Worm (Caenorhabditis elegans) whole organism, L4 larva: ENCODE results near the gene gcy-31.

ENCODE experiments used
- F10B5.3 ChIP-seq: sonication (generic microtip); optimal IDR thresholded peaks from 2 replicates; lab custom pipeline; 2016; ENCODE audit warnings: mild to moderate bottlenecking, missing genetic modification characterization, missing compliant biosample characterization
- F37D6.2 ChIP-seq: sonication (generic microtip); optimal IDR thresholded peaks from 2 replicates; lab custom pipeline; 2016; ENCODE audit warnings: mild to moderate bottlenecking, missing genetic modification characterization, missing compliant biosample characterization
- F44E2.7 ChIP-seq: fragments of 200-800 bp; sonication (Bioruptor generic); IDR thresholded peaks from 2 replicates; pipeline ENCODE4 v2.1.2; 2022; ENCODE audit warnings: missing genetic modification characterization, missing compliant biosample characterization
- F49E8.2 ChIP-seq: sonication (generic microtip); optimal IDR thresholded peaks from 2 replicates; lab custom pipeline; 2016; ENCODE audit warnings: missing compliant biosample characterization, mild to moderate bottlenecking, missing genetic modification characterization, borderline replicate concordance
- R02D3.7 ChIP-seq: fragments of 150-350 bp; sonication (generic microtip); optimal IDR thresholded peaks from 3 replicates; lab custom pipeline; 2014; ENCODE audit warnings: missing biosample characterization, missing genetic modification characterization
- Y48G9A.11 ChIP-seq: fragments of 200-800 bp; sonication (Bioruptor generic); IDR thresholded peaks from 2 replicates; pipeline ENCODE4 v1.3.6; 2022; ENCODE audit warnings: missing genetic modification reagents, missing genetic modification characterization, missing compliant biosample characterization
- Y5F2A.4 ChIP-seq: fragments of 200-800 bp; sonication (Bioruptor generic); optimal IDR thresholded peaks from 2 replicates; lab custom pipeline; 2018; ENCODE audit warnings: mild to moderate bottlenecking, missing genetic modification characterization, missing compliant biosample characterization
- Y75B8A.6 ChIP-seq: fragments of 200-800 bp; sonication (Bioruptor generic); IDR thresholded peaks from 2 replicates; pipeline ENCODE4 v1.3.6; 2022; ENCODE audit warnings: missing genetic modification reagents, missing genetic modification characterization, missing compliant biosample characterization
- ZK337.2 ChIP-seq: fragments of 200-800 bp; sonication (Bioruptor generic); IDR thresholded peaks from 2 replicates; pipeline ENCODE4 v1.3.6; 2022; ENCODE audit warnings: missing genetic modification reagents, missing genetic modification characterization, missing compliant biosample characterization
- aha-1 ChIP-seq: fragments of 150-350 bp; peaks from one replicate; lab custom pipeline; 2014; ENCODE audit warnings: missing biosample characterization, missing genetic modification characterization
- aly-2 ChIP-seq: sonication (generic microtip); optimal IDR thresholded peaks from 2 replicates; lab custom pipeline; 2018; ENCODE audit warnings: missing biosample characterization, missing genetic modification characterization
- attf-4 ChIP-seq: sonication (generic microtip); optimal IDR thresholded peaks from 3 replicates; lab custom pipeline; 2017; ENCODE audit warnings: missing biosample characterization, missing genetic modification characterization
- ceh-20 ChIP-seq: fragments of 200-800 bp; sonication (Bioruptor generic); IDR thresholded peaks from 2 replicates; pipeline ENCODE4 v1.3.6; 2022; ENCODE audit warnings: missing genetic modification reagents, missing genetic modification characterization, missing compliant biosample characterization
- ces-1 ChIP-seq: fragments of 150-350 bp; sonication (generic microtip); optimal IDR thresholded peaks from 4 replicates; lab custom pipeline; 2014; ENCODE audit warnings: missing biosample characterization, missing genetic modification reagents, missing genetic modification characterization
- daf-12 ChIP-seq: fragments of 150-350 bp; optimal IDR thresholded peaks from 2 replicates; lab custom pipeline; 2014; ENCODE audit warnings: missing biosample characterization, missing genetic modification reagents, missing genetic modification characterization
- dmd-6 ChIP-seq: fragments of 200-800 bp; sonication (Bioruptor generic); IDR thresholded peaks from 2 replicates; pipeline ENCODE4 v1.3.6; 2022; ENCODE audit warnings: missing genetic modification reagents, missing genetic modification characterization, missing compliant biosample characterization
- dmd-8 ChIP-seq: fragments of 200-800 bp; sonication (Bioruptor generic); IDR thresholded peaks from 2 replicates; pipeline ENCODE4 v1.3.6; 2022; ENCODE audit warnings: missing genetic modification characterization, missing compliant biosample characterization
- dpl-1 ChIP-seq: fragments of 150-350 bp; optimal IDR thresholded peaks from 2 replicates; lab custom pipeline; 2014; ENCODE audit warnings: missing biosample characterization, missing genetic modification reagents, missing genetic modification characterization
- duxl-1 ChIP-seq: sonication (generic microtip); optimal IDR thresholded peaks from 2 replicates; lab custom pipeline; 2016; ENCODE audit warnings: mild to moderate bottlenecking, missing genetic modification characterization, moderate library complexity, missing compliant biosample characterization; ENCODE audit not compliant: poor library complexity
- fkh-10 ChIP-seq: fragments of 150-350 bp; optimal IDR thresholded peaks from 2 replicates; lab custom pipeline; 2014; ENCODE audit warnings: missing biosample characterization, missing genetic modification reagents, missing genetic modification characterization
- hlh-11 ChIP-seq: fragments of 200-800 bp; sonication (Bioruptor generic); optimal IDR thresholded peaks from 2 replicates; lab custom pipeline; 2018; ENCODE audit warnings: mild to moderate bottlenecking, missing genetic modification characterization, missing compliant biosample characterization
- hlh-30 ChIP-seq: sonication (generic microtip); optimal IDR thresholded peaks from 2 replicates; lab custom pipeline; 2017; ENCODE audit warnings: antibody characterized with exemption, mild to moderate bottlenecking, missing genetic modification characterization, missing compliant biosample characterization; ENCODE audit not compliant: insufficient read depth
- hmg-1.1 ChIP-seq: fragments of 200-800 bp; sonication (Bioruptor generic); IDR thresholded peaks from 2 replicates; pipeline ENCODE4 v1.3.6; 2022; ENCODE audit warnings: missing genetic modification reagents, missing genetic modification characterization, missing compliant biosample characterization
- lim-7 ChIP-seq: fragments of 200-800 bp; sonication (Bioruptor generic); IDR thresholded peaks from 2 replicates; pipeline ENCODE4 v1.3.6; 2022; ENCODE audit warnings: missing genetic modification characterization, missing compliant biosample characterization
- lin-13 ChIP-seq: fragments of 150-350 bp; optimal IDR thresholded peaks from 2 replicates; lab custom pipeline; 2014; ENCODE audit warnings: missing biosample characterization, missing genetic modification reagents, missing genetic modification characterization
- lin-29 ChIP-seq: fragments of 200-800 bp; sonication (Bioruptor generic); IDR thresholded peaks from 2 replicates; pipeline ENCODE4 v1.3.6; 2022; ENCODE audit warnings: missing genetic modification reagents, missing genetic modification characterization, missing compliant biosample characterization
- madf-5 ChIP-seq, 2 experiments: fragments of 200-800 bp; sonication (Bioruptor generic); IDR thresholded peaks; 2 replicates each; pipeline ENCODE4 v1.3.6; 2022; ENCODE audit warnings: missing compliant biosample characterization in 2 of 2, missing genetic modification characterization in 2 of 2
- mdl-1 ChIP-seq, 2 experiments: fragments of 150-350 bp in 1 of 2; sonication (generic microtip) in 1 of 2; optimal IDR thresholded peaks; 2 replicates each; lab custom pipeline; 2014 to 2017; ENCODE audit warnings: missing biosample characterization in 2 of 2, missing genetic modification characterization in 2 of 2
- mdt-29 ChIP-seq: fragments of 200-800 bp; sonication (Bioruptor generic); IDR thresholded peaks from 2 replicates; pipeline ENCODE4 v1.3.6; 2022; ENCODE audit warnings: missing genetic modification reagents, missing genetic modification characterization, missing compliant biosample characterization
- mxl-3 ChIP-seq: fragments of 200-800 bp; sonication (Bioruptor generic); optimal IDR thresholded peaks from 2 replicates; lab custom pipeline; 2018; ENCODE audit warnings: mild to moderate bottlenecking, missing genetic modification characterization, missing compliant biosample characterization
- nhr-102 ChIP-seq: sonication (generic microtip); optimal IDR thresholded peaks from 2 replicates; lab custom pipeline; 2016; ENCODE audit warnings: mild to moderate bottlenecking, missing genetic modification characterization, moderate library complexity, missing compliant biosample characterization
- nhr-111 ChIP-seq: fragments of 200-800 bp; sonication (Bioruptor generic); optimal IDR thresholded peaks from 2 replicates; lab custom pipeline; 2018; ENCODE audit warnings: mild to moderate bottlenecking, missing genetic modification characterization, missing compliant biosample characterization
- nhr-237 ChIP-seq: sonication (generic microtip); optimal IDR thresholded peaks from 2 replicates; lab custom pipeline; 2017; ENCODE audit warnings: missing biosample characterization, missing genetic modification characterization
- nhr-25 ChIP-seq: sonication (generic microtip); optimal IDR thresholded peaks from 2 replicates; lab custom pipeline; 2017; ENCODE audit warnings: missing genetic modification characterization, mild to moderate bottlenecking, missing compliant biosample characterization, antibody characterized with exemption, moderate library complexity, borderline replicate concordance; ENCODE audit not compliant: insufficient read depth
- nhr-28 ChIP-seq: fragments of 150-350 bp; optimal IDR thresholded peaks from 2 replicates; lab custom pipeline; 2014; ENCODE audit warnings: missing biosample characterization, missing genetic modification characterization
- nhr-42 ChIP-seq: fragments of 200-800 bp; sonication (Bioruptor generic); IDR thresholded peaks from 2 replicates; pipeline ENCODE4 v1.3.6; 2022; ENCODE audit warnings: missing genetic modification characterization, missing compliant biosample characterization
- nhr-48 ChIP-seq: sonication (generic microtip); optimal IDR thresholded peaks from 2 replicates; lab custom pipeline; 2016; ENCODE audit warnings: mild to moderate bottlenecking, missing genetic modification characterization, missing compliant biosample characterization
- nhr-6 ChIP-seq: fragments of 150-350 bp; optimal IDR thresholded peaks from 2 replicates; lab custom pipeline; 2014; ENCODE audit warnings: missing biosample characterization, missing genetic modification characterization
- nhr-77 ChIP-seq: fragments of 150-350 bp; optimal IDR thresholded peaks from 2 replicates; lab custom pipeline; 2014; ENCODE audit warnings: missing biosample characterization, missing genetic modification characterization
- saeg-2 ChIP-seq: fragments of 200-800 bp; sonication (Bioruptor generic); IDR thresholded peaks from 2 replicates; pipeline ENCODE4 v1.3.6; 2022; ENCODE audit warnings: missing genetic modification reagents, missing genetic modification characterization, missing compliant biosample characterization
- snpc-1.2 ChIP-seq: fragments of 200-800 bp; sonication (Bioruptor generic); IDR thresholded peaks from 2 replicates; pipeline ENCODE4 v1.3.6; 2022; ENCODE audit warnings: missing genetic modification reagents, missing genetic modification characterization, missing compliant biosample characterization
- zag-1 ChIP-seq: fragments of 150-350 bp; optimal IDR thresholded peaks from 2 replicates; lab custom pipeline; 2014; ENCODE audit warnings: missing biosample characterization, missing genetic modification characterization
- zfp-3 ChIP-seq: fragments of 200-800 bp; sonication (Bioruptor generic); conservative IDR thresholded peaks from 2 replicates; pipeline ENCODE4 v1.3.6; 2022; ENCODE audit warnings: missing genetic modification reagents, missing genetic modification characterization, missing compliant biosample characterization
- ztf-11 ChIP-seq: fragments of 150-350 bp; optimal IDR thresholded peaks from 2 replicates; lab custom pipeline; 2014; ENCODE audit warnings: missing biosample characterization, missing genetic modification characterization
- ztf-7 ChIP-seq: fragments of 150-350 bp; optimal IDR thresholded peaks from 2 replicates; lab custom pipeline; 2014; ENCODE audit warnings: missing biosample characterization, missing genetic modification characterization

Gene gcy-31

DNA sequence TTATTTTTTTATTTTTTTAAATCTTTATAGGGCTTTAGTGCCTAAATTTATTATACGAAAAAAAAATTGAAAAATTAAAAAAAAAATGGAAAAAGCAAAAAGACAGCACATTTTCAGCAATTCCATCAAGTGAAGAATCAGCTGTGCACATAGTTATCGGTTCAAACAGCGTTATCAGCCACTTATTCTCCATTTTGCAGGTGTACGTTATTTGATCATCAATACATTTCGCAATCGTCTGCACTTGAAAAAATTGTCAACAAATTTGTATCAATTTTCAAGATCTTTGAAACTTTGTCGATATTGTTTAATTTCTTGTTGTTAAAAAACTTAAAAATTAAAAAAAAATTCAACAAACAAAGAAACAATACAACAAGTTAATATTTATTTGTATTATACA, 12.4 kb upstream of the gcy-31 start (continued):
- no peak for TF ChIP-seq ztf-7 (tag; lab: Kevin White, UChicago)
- TF ChIP-seq nhr-42 = no peak

- TF ChIP-seq hlh-30 (tag; lab: Kevin White, UChicago) = peak; percentile 41
- TF ChIP-seq R02D3.7 (tag; lab: Kevin White, UChicago) = no peak
- TF ChIP-seq hmg-1.1 (GFP tag; lab: Robert Waterston, UW) = no peak
- TF ChIP-seq daf-12 (tag; lab: Kevin White, UChicago) = no peak
- TF ChIP-seq ZK337.2 (GFP tag; lab: Robert Waterston, UW) = no peak
- TF ChIP-seq, all 104 proteins: peak for 1
Measured at ce11 chrX:2439309-2439708, 12.0 kb upstream of the gcy-31 start.

DNA sequence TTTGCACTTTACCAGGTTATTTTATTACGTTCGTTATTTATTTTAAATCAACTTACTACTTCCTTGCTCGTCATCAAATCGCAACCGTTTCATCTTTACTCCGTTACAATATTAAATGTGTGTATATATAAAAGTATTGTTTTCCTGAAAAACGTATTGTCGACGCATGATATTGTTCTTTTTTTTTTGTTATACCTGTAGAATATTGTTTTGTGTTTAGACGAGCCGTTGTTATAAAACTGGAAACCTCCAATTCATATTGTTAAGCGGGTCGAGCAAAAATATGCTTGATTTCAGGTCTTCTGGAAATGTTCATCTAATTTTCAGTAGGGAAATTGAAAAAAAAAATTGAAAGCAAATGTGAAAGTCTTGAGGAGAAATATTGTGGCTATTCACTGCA, 11.6 kb upstream of the gcy-31 start, which contains the start of gene gid-2:
TSS of gene gid-2 (minus strand) at position 101 of the 400 bp plus-strand sequence.
- TF ChIP-seq nhr-28 (tag; lab: Kevin White, UChicago) (no peak), F10B5.3 (no peak), duxl-1 (tag; lab: Kevin White, UChicago) (no peak), dpl-1 (GFP tag; lab: Kevin White, UChicago) (no peak), ZK337.2 (GFP tag; lab: Robert Waterston, UW) (no peak), nhr-237 (tag; lab: Kevin White, UChicago) (no peak), mdl-1 (tag; optimal IDR thresholded peaks at IDR 0.05; lab: Kevin White, UChicago) (no peak), ztf-7 (tag; lab: Kevin White, UChicago) (no peak), nhr-77 (tag; lab: Kevin White, UChicago) (no peak), hlh-30 (tag; lab: Kevin White, UChicago) (no peak), fkh-10 (GFP tag; lab: Kevin White, UChicago) (no peak), ceh-20 (GFP tag; lab: Robert Waterston, UW) (no peak), nhr-102 (tag; lab: Kevin White, UChicago) (no peak), aly-2 (no peak), zfp-3 (no peak), ces-1 (GFP tag; lab: Kevin White, UChicago) (no peak), nhr-111 (GFP tag; lab: Kevin White, UChicago) (no peak)

- TF ChIP-seq F44E2.7 (GFP tag; lab: Robert Waterston, UW) (no peak), nhr-28 (tag; lab: Kevin White, UChicago) (no peak), ztf-7 (tag; lab: Kevin White, UChicago) (no peak), hlh-11 (tag; lab: Kevin White, UChicago) (peak; percentile 35), mdt-29 (GFP tag; lab: Robert Waterston, UW) (no peak), F49E8.2 (tag; lab: Kevin White, UChicago) (no peak), nhr-6 (tag; lab: Kevin White, UChicago) (no peak), snpc-1.2 (no peak), mxl-3 (no peak), hlh-30 (tag; lab: Kevin White, UChicago) (no peak), madf-5 (GFP tag; IDR thresholded peaks at IDR 0.05; lab: Robert Waterston, UW) (no peak), saeg-2 (GFP tag; lab: Robert Waterston, UW) (no peak), nhr-25 (no peak), zag-1 (tag; lab: Kevin White, UChicago) (no peak), ztf-11 (no peak), ces-1 (GFP tag; lab: Kevin White, UChicago) (no peak), ZK337.2 (GFP tag; lab: Robert Waterston, UW) (no peak), aha-1 (tag; lab: Kevin White, UChicago) (no peak), lin-13 (GFP tag; lab: Kevin White, UChicago) (peak; percentile 19), Y75B8A.6 (no peak), ceh-20 (GFP tag; lab: Robert Waterston, UW) (no peak), dmd-6 (GFP tag; lab: Robert Waterston, UW) (peak; percentile 60), dmd-8 (0 out of 2 replicates have a peak, but pooled peaks have one; percentile 39), Y5F2A.4 (GFP tag; lab: Kevin White, UChicago) (no peak), F37D6.2 (tag; lab: Kevin White, UChicago) (no peak), Y48G9A.11 (no peak), lim-7 (GFP tag; lab: Robert Waterston, UW) (no peak), attf-4 (tag; lab: Kevin White, UChicago) (no peak), lin-29 (no peak), nhr-48 (tag; lab: Kevin White, UChicago) (peak; percentile 29)
Measured at ce11 chrX:2435353-2435752, 8.0 kb upstream of the gcy-31 start.
